Fruit fly (Drosophila melanogaster) whole organism, embryonic: ENCODE data around the gene Gk1.

ENCODE experiments used
- CG10147 ChIP-seq: fragments of 200-800 bp; sonication (Bioruptor generic); optimal IDR thresholded peaks from 2 replicates; lab custom pipeline; 2019; ENCODE audit warnings: missing biosample characterization, mild to moderate bottlenecking, missing genetic modification characterization, moderate library complexity
- CG10274 ChIP-seq: fragments of 200-800 bp; sonication (Bioruptor generic); optimal IDR thresholded peaks from 3 replicates; lab custom pipeline; 2017; ENCODE audit warnings: missing biosample characterization, mild to moderate bottlenecking, missing genetic modification characterization
- CG11456 ChIP-seq: fragments of 200-800 bp; sonication (Bioruptor generic); IDR thresholded peaks from 3 replicates; pipeline ENCODE4 v1.3.6; 2022; ENCODE audit warnings: missing biosample characterization, missing genetic modification characterization
- CG12391 ChIP-seq: fragments of 200-800 bp; sonication (Bioruptor generic); optimal IDR thresholded peaks from 3 replicates; lab custom pipeline; 2018; ENCODE audit warnings: missing biosample characterization, mild to moderate bottlenecking, missing genetic modification characterization, moderate library complexity
- CG12659 ChIP-seq: fragments of 200-800 bp; sonication (Bioruptor generic); optimal IDR thresholded peaks from 3 replicates; lab custom pipeline; 2017; ENCODE audit warnings: mild to moderate bottlenecking, missing biosample characterization, missing genetic modification reagents, missing genetic modification characterization
- CG13287 ChIP-seq: fragments of 200-800 bp; sonication (Bioruptor generic); IDR thresholded peaks from 2 replicates; pipeline ENCODE4 v1.3.6; 2022; ENCODE audit warnings: missing biosample characterization, missing genetic modification characterization; ENCODE audit not compliant: partially characterized antibody
- CG14050 ChIP-seq: fragments of 200-800 bp; sonication (Bioruptor generic); IDR thresholded peaks from 3 replicates; pipeline ENCODE4 v1.3.6; 2022; ENCODE audit warnings: missing biosample characterization, missing genetic modification characterization
- CG14667 ChIP-seq: fragments of 200-800 bp; sonication (Bioruptor generic); IDR thresholded peaks from 2 replicates; pipeline ENCODE4 v1.3.6; 2022; ENCODE audit warnings: missing biosample characterization, missing genetic modification characterization
- CG15011 ChIP-seq: fragments of 200-800 bp; sonication (Bioruptor generic); optimal IDR thresholded peaks from 3 replicates; lab custom pipeline; 2018; ENCODE audit warnings: missing biosample characterization, mild to moderate bottlenecking, missing genetic modification characterization
- CG15601 ChIP-seq: fragments of 200-800 bp; sonication (Bioruptor generic); optimal IDR thresholded peaks from 3 replicates; lab custom pipeline; 2019; ENCODE audit warnings: missing biosample characterization, mild to moderate bottlenecking, missing genetic modification characterization, moderate library complexity
- CG2116 ChIP-seq: fragments of 200-800 bp; sonication (Bioruptor generic); optimal IDR thresholded peaks from 3 replicates; lab custom pipeline; 2018; ENCODE audit warnings: missing biosample characterization, mild to moderate bottlenecking, missing genetic modification characterization
- CG2889 ChIP-seq: fragments of 200-800 bp; sonication (Bioruptor generic); IDR thresholded peaks from 3 replicates; pipeline ENCODE4 v1.3.6; 2022; ENCODE audit warnings: missing biosample characterization, missing genetic modification characterization
- CG34224 ChIP-seq: fragments of 200-800 bp; sonication (Bioruptor generic); IDR thresholded peaks from 3 replicates; pipeline ENCODE4 v1.3.6; 2022; ENCODE audit warnings: missing biosample characterization, missing genetic modification characterization; ENCODE audit not compliant: partially characterized antibody
- CG34422 ChIP-seq: fragments of 200-800 bp; sonication (Bioruptor generic); IDR thresholded peaks from 3 replicates; pipeline ENCODE4 v1.3.6; 2022; ENCODE audit warnings: missing biosample characterization, missing genetic modification characterization
- CG42726 ChIP-seq: fragments of 200-800 bp; sonication (Bioruptor generic); IDR thresholded peaks from 2 replicates; pipeline ENCODE4 v1.3.6; 2022; ENCODE audit warnings: missing biosample characterization, missing genetic modification characterization; ENCODE audit not compliant: partially characterized antibody
- CG43689 ChIP-seq: fragments of 200-800 bp; sonication (Bioruptor generic); IDR thresholded peaks from 2 replicates; pipeline ENCODE4 v1.3.6; 2022; ENCODE audit warnings: missing biosample characterization, missing genetic modification characterization
- CG4854 ChIP-seq: fragments of 200-800 bp; sonication (Bioruptor generic); optimal IDR thresholded peaks from 2 replicates; lab custom pipeline; 2016; ENCODE audit warnings: missing biosample characterization, missing genetic modification characterization, inconsistent platforms
- CG6654 ChIP-seq: fragments of 200-800 bp; sonication (Bioruptor generic); optimal IDR thresholded peaks from 2 replicates; lab custom pipeline; 2017; ENCODE audit warnings: missing biosample characterization, mild to moderate bottlenecking, missing genetic modification characterization
- CG6791 ChIP-seq: fragments of 200-800 bp; sonication (Bioruptor generic); IDR thresholded peaks from 3 replicates; pipeline ENCODE4 v1.3.6; 2022; ENCODE audit warnings: missing biosample characterization, missing genetic modification characterization; ENCODE audit not compliant: partially characterized antibody
- CG8281 ChIP-seq: fragments of 200-800 bp; sonication (Bioruptor generic); optimal IDR thresholded peaks from 2 replicates; lab custom pipeline; 2018; ENCODE audit warnings: missing biosample characterization, mild to moderate bottlenecking, missing genetic modification characterization, moderate library complexity
- CG8290 ChIP-seq, 3 experiments: fragments of 200-800 bp; sonication (Bioruptor generic); optimal IDR thresholded peaks; 2 replicates each; lab custom pipeline; 2016 to 2019; ENCODE audit warnings: missing biosample characterization in 3 of 3, missing genetic modification characterization in 3 of 3, mild to moderate bottlenecking in 2 of 3, moderate library complexity in 1 of 3
- D ChIP-seq, 2 experiments: fragments of 200-800 bp in 1 of 2; fragments of >200 bp in 1 of 2; sonication (Bioruptor generic) in 1 of 2; optimal IDR thresholded peaks; 2 replicates in 1 of 2; 3 replicates in 1 of 2; lab custom pipeline; 2017; ENCODE audit warnings: mild to moderate bottlenecking in 1 of 2, missing biosample characterization in 1 of 2, missing genetic modification characterization in 1 of 2, missing genetic modification reagents in 1 of 2
- D19A ChIP-seq: fragments of 200-800 bp; optimal IDR thresholded peaks from 3 replicates; lab custom pipeline; 2019; ENCODE audit warnings: missing biosample characterization, mild to moderate bottlenecking, missing genetic modification characterization, moderate library complexity
- Dek ChIP-seq: fragments of 200-800 bp; sonication (Bioruptor generic); optimal IDR thresholded peaks from 3 replicates; lab custom pipeline; 2019; ENCODE audit warnings: missing biosample characterization, mild to moderate bottlenecking, missing genetic modification characterization, moderate library complexity
- Dref ChIP-seq: fragments of 200-800 bp; sonication (Bioruptor generic); IDR thresholded peaks from 2 replicates; pipeline ENCODE4 v1.3.6; 2022; ENCODE audit warnings: missing biosample characterization, missing genetic modification characterization
- ERR ChIP-seq: fragments of 200-800 bp; sonication (Bioruptor generic); optimal IDR thresholded peaks from 2 replicates; lab custom pipeline; 2016; ENCODE audit warnings: missing biosample characterization, missing genetic modification characterization
- HLH3B ChIP-seq: fragments of 200-800 bp; sonication (Bioruptor generic); IDR thresholded peaks from 2 replicates; pipeline ENCODE4 v1.3.6; 2022; ENCODE audit warnings: missing biosample characterization, missing genetic modification characterization
- Jarid2 ChIP-seq: fragments of 200-800 bp; sonication (Bioruptor generic); optimal IDR thresholded peaks from 3 replicates; lab custom pipeline; 2017; ENCODE audit warnings: mild to moderate bottlenecking, missing biosample characterization, missing genetic modification reagents, missing genetic modification characterization
- Lim3 ChIP-seq: fragments of 200-800 bp; sonication (Bioruptor generic); IDR thresholded peaks from 2 replicates; pipeline ENCODE4 v1.3.6; 2022; ENCODE audit warnings: missing biosample characterization, missing genetic modification characterization
- MBD-R2 ChIP-seq: fragments of 200-800 bp; sonication (Bioruptor generic); IDR thresholded peaks from 2 replicates; pipeline ENCODE4 v1.3.6; 2022; ENCODE audit warnings: missing biosample characterization, missing genetic modification characterization
- NfI ChIP-seq: fragments of 200-800 bp; sonication (Bioruptor generic); optimal IDR thresholded peaks from 3 replicates; lab custom pipeline; 2018; ENCODE audit warnings: missing biosample characterization, mild to moderate bottlenecking, missing genetic modification characterization, moderate library complexity
- Ptx1 ChIP-seq: fragments of 200-800 bp; sonication (Bioruptor generic); IDR thresholded peaks from 2 replicates; pipeline ENCODE4 v1.3.6; 2022; ENCODE audit warnings: missing biosample characterization, missing genetic modification characterization
- Scr ChIP-seq: fragments of 200-800 bp; sonication (Bioruptor generic); IDR thresholded peaks from 2 replicates; pipeline ENCODE4 v1.3.6; 2022; ENCODE audit warnings: missing biosample characterization, missing genetic modification characterization; ENCODE audit not compliant: partially characterized antibody
- Sox100B ChIP-seq: fragments of 200-800 bp; sonication (Bioruptor generic); optimal IDR thresholded peaks from 3 replicates; lab custom pipeline; 2018; ENCODE audit warnings: missing biosample characterization, mild to moderate bottlenecking, missing genetic modification characterization
- Sry-β ChIP-seq: fragments of 200-800 bp; sonication (Bioruptor generic); optimal IDR thresholded peaks from 2 replicates; lab custom pipeline; 2018; ENCODE audit warnings: missing biosample characterization, mild to moderate bottlenecking, missing genetic modification characterization, moderate library complexity
- Taf1 ChIP-seq: fragments of 200-800 bp; sonication (Bioruptor generic); IDR thresholded peaks from 2 replicates; pipeline ENCODE4 v1.3.6; 2022; ENCODE audit warnings: missing biosample characterization, missing genetic modification characterization
- az2 ChIP-seq: fragments of 200-800 bp; sonication (Bioruptor generic); optimal IDR thresholded peaks from 3 replicates; lab custom pipeline; 2016; ENCODE audit warnings: missing biosample characterization, missing genetic modification characterization
- bbx ChIP-seq: fragments of 200-800 bp; sonication (Bioruptor generic); IDR thresholded peaks from 2 replicates; pipeline ENCODE4 v1.3.6; 2022; ENCODE audit warnings: missing biosample characterization, missing genetic modification characterization; ENCODE audit not compliant: partially characterized antibody
- danr ChIP-seq: fragments of 200-800 bp; sonication (Bioruptor generic); IDR thresholded peaks from 2 replicates; pipeline ENCODE4 v1.3.6; 2022; ENCODE audit warnings: missing biosample characterization, missing genetic modification characterization
- dpn ChIP-seq, 2 experiments: fragments of 200-800 bp; sonication (Bioruptor generic); optimal IDR thresholded peaks; 3 replicates each; lab custom pipeline; 2016; ENCODE audit warnings: missing biosample characterization in 2 of 2, missing genetic modification characterization in 2 of 2
- eve ChIP-seq, 2 experiments: fragments of >200 bp; optimal IDR thresholded peaks; 2 replicates each; lab custom pipeline; 2017; ENCODE audit warnings: missing biosample characterization in 2 of 2, missing genetic modification characterization in 2 of 2
- eyg ChIP-seq: fragments of 200-800 bp; sonication (Bioruptor generic); optimal IDR thresholded peaks from 3 replicates; lab custom pipeline; 2016; ENCODE audit warnings: missing biosample characterization, missing genetic modification characterization
- fd3F ChIP-seq: fragments of 200-800 bp; sonication (Bioruptor generic); optimal IDR thresholded peaks from 2 replicates; lab custom pipeline; 2018; ENCODE audit warnings: missing biosample characterization, mild to moderate bottlenecking, missing genetic modification characterization, moderate library complexity
- gro ChIP-seq: fragments of 200-800 bp; sonication (Bioruptor generic); optimal IDR thresholded peaks from 2 replicates; lab custom pipeline; 2016; ENCODE audit warnings: missing biosample characterization, missing genetic modification characterization
- mirr ChIP-seq: fragments of 200-800 bp; sonication (Bioruptor generic); optimal IDR thresholded peaks from 3 replicates; lab custom pipeline; 2018; ENCODE audit warnings: missing biosample characterization, mild to moderate bottlenecking, missing genetic modification characterization
- nmo ChIP-seq: fragments of 200-800 bp; sonication (Bioruptor generic); optimal IDR thresholded peaks from 2 replicates; lab custom pipeline; 2018; ENCODE audit warnings: missing biosample characterization, mild to moderate bottlenecking, missing genetic modification characterization, moderate library complexity
- peb ChIP-seq: fragments of 200-800 bp; sonication (Bioruptor generic); IDR thresholded peaks from 2 replicates; pipeline ENCODE4 v1.3.6; 2022; ENCODE audit warnings: missing biosample characterization, missing genetic modification characterization
- tin ChIP-seq: fragments of 200-800 bp; sonication (Bioruptor generic); optimal IDR thresholded peaks from 3 replicates; lab custom pipeline; 2016; ENCODE audit warnings: missing biosample characterization, missing genetic modification characterization
- wdn ChIP-seq: fragments of 200-800 bp; sonication (Bioruptor generic); IDR thresholded peaks from 2 replicates; pipeline ENCODE4 v1.3.6; 2022; ENCODE audit warnings: missing biosample characterization, missing genetic modification characterization
- wek ChIP-seq: fragments of 200-800 bp; sonication (Bioruptor generic); optimal IDR thresholded peaks from 3 replicates; lab custom pipeline; 2018; ENCODE audit warnings: missing biosample characterization, mild to moderate bottlenecking, missing genetic modification characterization, moderate library complexity

Gk1 gene

DNA sequence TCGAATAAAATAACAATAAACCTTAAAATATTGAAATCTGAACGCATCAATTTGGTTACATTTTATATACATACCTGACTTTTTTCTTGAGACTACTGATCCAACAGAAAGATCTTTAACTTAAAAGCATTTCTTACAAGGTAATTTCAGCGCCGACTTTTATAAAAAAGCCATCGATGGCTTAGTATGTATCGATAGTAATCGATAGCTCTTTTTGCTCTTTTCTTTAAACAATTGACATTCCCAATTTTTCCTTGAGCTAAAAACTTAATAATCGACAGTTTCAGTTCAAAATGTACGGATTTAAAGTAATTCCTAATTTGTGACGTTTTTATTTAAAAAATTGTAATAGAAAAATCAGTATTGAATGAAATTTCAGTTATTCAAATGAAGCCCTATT, 31.1 kb downstream of the Gk1 start:
- TF ChIP-seq CG10274 (GFP tag; lab: Kevin White, UChicago) (no peak), Lim3 (no peak), mirr (GFP tag; lab: Kevin White, UChicago) (no peak), Sox100B (GFP tag; lab: Kevin White, UChicago) (no peak), CG12659 (GFP tag; lab: Kevin White, UChicago) (peak; percentile 47), HLH3B (GFP tag; lab: Robert Waterston, UW) (no peak), ERR (GFP tag; lab: Kevin White, UChicago) (no peak), CG13287 (GFP tag; lab: Robert Waterston, UW) (peak; percentile 96), D (optimal IDR thresholded peaks at IDR 0.05; lab: Kevin White, UChicago) (no peak), D (GFP tag; optimal IDR thresholded peaks at IDR 0.05; lab: Kevin White, UChicago) (no peak), CG14667 (GFP tag; lab: Robert Waterston, UW) (no peak), CG15601 (tag; lab: Kevin White, UChicago) (no peak), CG2889 (GFP tag; lab: Robert Waterston, UW) (no peak), CG4854 (GFP tag; lab: Kevin White, UChicago) (no peak), eyg (GFP tag; lab: Kevin White, UChicago) (no peak), gro (GFP tag; lab: Kevin White, UChicago) (no peak), wek (GFP tag; lab: Kevin White, UChicago) (no peak), CG15011 (GFP tag; lab: Kevin White, UChicago) (no peak), CG6654 (GFP tag; lab: Kevin White, UChicago) (no peak), az2 (no peak), CG43689 (GFP tag; lab: Robert Waterston, UW) (no peak), Sry-β (GFP tag; lab: Kevin White, UChicago) (no peak), CG11456 (GFP tag; lab: Robert Waterston, UW) (no peak), CG34224 (peak; percentile 92), Dref (GFP tag; lab: Robert Waterston, UW) (peak; percentile 90), bbx (GFP tag; lab: Robert Waterston, UW) (peak; percentile 89), Taf1 (GFP tag; lab: Robert Waterston, UW) (no peak), tin (GFP tag; lab: Kevin White, UChicago) (no peak), Ptx1 (GFP tag; lab: Robert Waterston, UW) (no peak), NfI (GFP tag; lab: Kevin White, UChicago) (no peak), nmo (GFP tag; lab: Kevin White, UChicago) (peak; percentile 19), peb (GFP tag; lab: Robert Waterston, UW) (no peak), CG8281 (no peak), wdn (GFP tag; lab: Robert Waterston, UW) (no peak), eve (GFP tag; optimal IDR thresholded peaks at IDR 0.05; lab: Kevin White, UChicago) (no peak), dpn (GFP tag; optimal IDR thresholded peaks at IDR 0.05; lab: Kevin White, UChicago) (no peak), CG6791 (peak; percentile 88), CG12391 (tag; lab: Kevin White, UChicago) (no peak), Scr (GFP tag; lab: Robert Waterston, UW) (peak; percentile 89), Jarid2 (GFP tag; lab: Kevin White, UChicago) (no peak), CG10147 (GFP tag; lab: Kevin White, UChicago) (peak; percentile 1), CG34422 (GFP tag; lab: Robert Waterston, UW) (no peak), CG14050 (no peak), MBD-R2 (peak; percentile 26; the same call in 1 of the 2 replicates), CG2116 (GFP tag; lab: Kevin White, UChicago) (peak; percentile 86), Dek (tag; lab: Kevin White, UChicago) (no peak), CG42726 (GFP tag; lab: Robert Waterston, UW) (peak; percentile 86), fd3F (GFP tag; lab: Kevin White, UChicago) (no peak), danr (GFP tag; lab: Robert Waterston, UW) (no peak), CG8290 (GFP tag; optimal IDR thresholded peaks at IDR 0.05; lab: Kevin White, UChicago) (no peak), CG8290 (tag; optimal IDR thresholded peaks at IDR 0.05; lab: Kevin White, UChicago) (no peak), D19A (tag; lab: Kevin White, UChicago) (peak; percentile 23)
